Worm (Caenorhabditis elegans) whole organism, L4 larva: ENCODE measurements around the gene T14G8.4.

ENCODE experiments used
- F10B5.3 ChIP-seq: sonication (generic microtip); optimal IDR thresholded peaks from 2 replicates; lab custom pipeline; 2016; ENCODE audit warnings: mild to moderate bottlenecking, missing genetic modification characterization, missing compliant biosample characterization
- T26A8.4 ChIP-seq: fragments of 200-800 bp; sonication (Bioruptor generic); IDR thresholded peaks from 2 replicates; pipeline ENCODE4 v1.3.6; 2022; ENCODE audit warnings: missing genetic modification characterization, missing compliant biosample characterization
- Y5F2A.4 ChIP-seq: fragments of 200-800 bp; sonication (Bioruptor generic); optimal IDR thresholded peaks from 2 replicates; lab custom pipeline; 2018; ENCODE audit warnings: mild to moderate bottlenecking, missing genetic modification characterization, missing compliant biosample characterization
- ZK337.2 ChIP-seq: fragments of 200-800 bp; sonication (Bioruptor generic); IDR thresholded peaks from 2 replicates; pipeline ENCODE4 v1.3.6; 2022; ENCODE audit warnings: missing genetic modification reagents, missing genetic modification characterization, missing compliant biosample characterization
- ZK546.5 ChIP-seq, 2 experiments: sonication (generic microtip); optimal IDR thresholded peaks; 2 replicates each; lab custom pipeline; 2017; ENCODE audit warnings: missing biosample characterization in 2 of 2, missing genetic modification characterization in 2 of 2
- aha-1 ChIP-seq: fragments of 150-350 bp; peaks from one replicate; lab custom pipeline; 2014; ENCODE audit warnings: missing biosample characterization, missing genetic modification characterization
- ama-1 ChIP-seq: fragments of 150-350 bp; optimal IDR thresholded peaks from 2 replicates; lab custom pipeline; 2014; ENCODE audit warnings: inconsistent platforms, mixed read lengths
- arid-1 ChIP-seq: fragments of 200-800 bp; sonication (Bioruptor generic); conservative IDR thresholded peaks from 2 replicates; pipeline ENCODE4 v1.3.6; 2022; ENCODE audit warnings: missing genetic modification reagents, missing genetic modification characterization, missing compliant biosample characterization
- attf-4 ChIP-seq: sonication (generic microtip); optimal IDR thresholded peaks from 3 replicates; lab custom pipeline; 2017; ENCODE audit warnings: missing biosample characterization, missing genetic modification characterization
- ceh-20 ChIP-seq: fragments of 200-800 bp; sonication (Bioruptor generic); IDR thresholded peaks from 2 replicates; pipeline ENCODE4 v1.3.6; 2022; ENCODE audit warnings: missing genetic modification reagents, missing genetic modification characterization, missing compliant biosample characterization
- ces-1 ChIP-seq: fragments of 150-350 bp; sonication (generic microtip); optimal IDR thresholded peaks from 4 replicates; lab custom pipeline; 2014; ENCODE audit warnings: missing biosample characterization, missing genetic modification reagents, missing genetic modification characterization
- daf-12 ChIP-seq: fragments of 150-350 bp; optimal IDR thresholded peaks from 2 replicates; lab custom pipeline; 2014; ENCODE audit warnings: missing biosample characterization, missing genetic modification reagents, missing genetic modification characterization
- daf-16 ChIP-seq, 3 experiments: sonication (generic microtip); optimal IDR thresholded peaks; 2 replicates each; lab custom pipeline; 2016 to 2017; ENCODE audit warnings: missing genetic modification characterization in 3 of 3, missing genetic modification reagents in 3 of 3, mild to moderate bottlenecking in 2 of 3, missing compliant biosample characterization in 2 of 3, missing biosample characterization in 1 of 3, moderate library complexity in 1 of 3
- dpl-1 ChIP-seq: fragments of 150-350 bp; optimal IDR thresholded peaks from 2 replicates; lab custom pipeline; 2014; ENCODE audit warnings: missing biosample characterization, missing genetic modification reagents, missing genetic modification characterization
- duxl-1 ChIP-seq: sonication (generic microtip); optimal IDR thresholded peaks from 2 replicates; lab custom pipeline; 2016; ENCODE audit warnings: mild to moderate bottlenecking, missing genetic modification characterization, moderate library complexity, missing compliant biosample characterization; ENCODE audit not compliant: poor library complexity
- dve-1 ChIP-seq: sonication (generic microtip); optimal IDR thresholded peaks from 2 replicates; lab custom pipeline; 2017; ENCODE audit warnings: antibody characterized with exemption, mild to moderate bottlenecking, missing genetic modification characterization, missing compliant biosample characterization; ENCODE audit not compliant: insufficient read depth
- egl-43 ChIP-seq: fragments of 200-800 bp; sonication (Bioruptor generic); IDR thresholded peaks from 2 replicates; pipeline ENCODE4 v1.3.6; 2022; ENCODE audit warnings: missing genetic modification reagents, missing genetic modification characterization, missing compliant biosample characterization
- fkh-10 ChIP-seq: fragments of 150-350 bp; optimal IDR thresholded peaks from 2 replicates; lab custom pipeline; 2014; ENCODE audit warnings: missing biosample characterization, missing genetic modification reagents, missing genetic modification characterization
- fos-1 ChIP-seq: fragments of 150-350 bp; optimal IDR thresholded peaks from 2 replicates; lab custom pipeline; 2014; ENCODE audit warnings: missing biosample characterization, missing genetic modification characterization
- gei-8 ChIP-seq: fragments of 200-800 bp; sonication (Bioruptor generic); optimal IDR thresholded peaks from 2 replicates; lab custom pipeline; 2018; ENCODE audit warnings: mild to moderate bottlenecking, missing genetic modification characterization, missing compliant biosample characterization
- hif-1 ChIP-seq, 2 experiments: sonication (generic microtip); optimal IDR thresholded peaks; 2 replicates each; lab custom pipeline; 2016 to 2017; ENCODE audit warnings: missing compliant biosample characterization in 2 of 2, missing genetic modification characterization in 2 of 2, missing genetic modification reagents in 2 of 2, missing genotype in 2 of 2, mild to moderate bottlenecking in 1 of 2
- hlh-11 ChIP-seq: fragments of 200-800 bp; sonication (Bioruptor generic); optimal IDR thresholded peaks from 2 replicates; lab custom pipeline; 2018; ENCODE audit warnings: mild to moderate bottlenecking, missing genetic modification characterization, missing compliant biosample characterization
- hlh-30 ChIP-seq: sonication (generic microtip); optimal IDR thresholded peaks from 2 replicates; lab custom pipeline; 2017; ENCODE audit warnings: antibody characterized with exemption, mild to moderate bottlenecking, missing genetic modification characterization, missing compliant biosample characterization; ENCODE audit not compliant: insufficient read depth
- hmg-1.1 ChIP-seq: fragments of 200-800 bp; sonication (Bioruptor generic); IDR thresholded peaks from 2 replicates; pipeline ENCODE4 v1.3.6; 2022; ENCODE audit warnings: missing genetic modification reagents, missing genetic modification characterization, missing compliant biosample characterization
- lim-7 ChIP-seq: fragments of 200-800 bp; sonication (Bioruptor generic); IDR thresholded peaks from 2 replicates; pipeline ENCODE4 v1.3.6; 2022; ENCODE audit warnings: missing genetic modification characterization, missing compliant biosample characterization
- lin-15B ChIP-seq: fragments of 150-350 bp; sonication (generic microtip); optimal IDR thresholded peaks from 3 replicates; lab custom pipeline; 2014; ENCODE audit warnings: missing biosample characterization, missing genetic modification characterization
- lin-38 ChIP-seq: fragments of 200-800 bp; sonication (Bioruptor generic); IDR thresholded peaks from 2 replicates; pipeline ENCODE4 v1.3.6; 2022; ENCODE audit warnings: missing genetic modification reagents, missing genetic modification characterization, missing compliant biosample characterization
- lin-39 ChIP-seq: fragments of 150-350 bp; optimal IDR thresholded peaks from 2 replicates; lab custom pipeline; 2014; ENCODE audit warnings: missing biosample characterization, missing genetic modification reagents, missing genetic modification characterization
- lir-3 ChIP-seq: sonication (generic microtip); optimal IDR thresholded peaks from 2 replicates; lab custom pipeline; 2016; ENCODE audit warnings: mild to moderate bottlenecking, missing genetic modification characterization, missing compliant biosample characterization
- lsy-2 ChIP-seq, 2 experiments: fragments of 150-350 bp in 1 of 2; sonication (generic microtip) in 1 of 2; optimal IDR thresholded peaks; 2 replicates each; lab custom pipeline; 2014 to 2017; ENCODE audit warnings: missing biosample characterization in 2 of 2, missing genetic modification characterization in 2 of 2
- madf-5 ChIP-seq, 2 experiments: fragments of 200-800 bp; sonication (Bioruptor generic); IDR thresholded peaks; 2 replicates each; pipeline ENCODE4 v1.3.6; 2022; ENCODE audit warnings: missing compliant biosample characterization in 2 of 2, missing genetic modification characterization in 2 of 2
- mes-2 ChIP-seq: sonication (generic microtip); optimal IDR thresholded peaks from 2 replicates; lab custom pipeline; 2016; ENCODE audit warnings: missing genotype, mild to moderate bottlenecking, missing genetic modification characterization, missing compliant biosample characterization; ENCODE audit not compliant: poor library complexity, severe bottlenecking
- mxl-2 ChIP-seq: fragments of 200-800 bp; sonication (Bioruptor generic); conservative IDR thresholded peaks from 2 replicates; pipeline ENCODE4 v1.3.6; 2022; ENCODE audit warnings: missing genetic modification reagents, missing genetic modification characterization, missing compliant biosample characterization
- nhr-111 ChIP-seq: fragments of 200-800 bp; sonication (Bioruptor generic); optimal IDR thresholded peaks from 2 replicates; lab custom pipeline; 2018; ENCODE audit warnings: mild to moderate bottlenecking, missing genetic modification characterization, missing compliant biosample characterization
- nhr-237 ChIP-seq: sonication (generic microtip); optimal IDR thresholded peaks from 2 replicates; lab custom pipeline; 2017; ENCODE audit warnings: missing biosample characterization, missing genetic modification characterization
- nhr-25 ChIP-seq: sonication (generic microtip); optimal IDR thresholded peaks from 2 replicates; lab custom pipeline; 2017; ENCODE audit warnings: missing genetic modification characterization, mild to moderate bottlenecking, missing compliant biosample characterization, antibody characterized with exemption, moderate library complexity, borderline replicate concordance; ENCODE audit not compliant: insufficient read depth
- nhr-28 ChIP-seq: fragments of 150-350 bp; optimal IDR thresholded peaks from 2 replicates; lab custom pipeline; 2014; ENCODE audit warnings: missing biosample characterization, missing genetic modification characterization
- nhr-41 ChIP-seq: fragments of 200-800 bp; sonication (Bioruptor generic); IDR thresholded peaks from 2 replicates; pipeline ENCODE4 v1.3.6; 2022; ENCODE audit warnings: missing genetic modification reagents, missing genetic modification characterization, missing compliant biosample characterization
- nhr-48 ChIP-seq: sonication (generic microtip); optimal IDR thresholded peaks from 2 replicates; lab custom pipeline; 2016; ENCODE audit warnings: mild to moderate bottlenecking, missing genetic modification characterization, missing compliant biosample characterization
- nhr-77 ChIP-seq: fragments of 150-350 bp; optimal IDR thresholded peaks from 2 replicates; lab custom pipeline; 2014; ENCODE audit warnings: missing biosample characterization, missing genetic modification characterization
- pqm-1 ChIP-seq: sonication (generic microtip); optimal IDR thresholded peaks from 2 replicates; lab custom pipeline; 2017; ENCODE audit warnings: missing biosample characterization, missing genetic modification characterization
- sdz-12 ChIP-seq: fragments of 200-800 bp; sonication (Bioruptor generic); optimal IDR thresholded peaks from 2 replicates; lab custom pipeline; 2018; ENCODE audit warnings: mild to moderate bottlenecking, missing genetic modification characterization, missing compliant biosample characterization
- skn-1 ChIP-seq: fragments of 150-350 bp; optimal IDR thresholded peaks from 2 replicates; lab custom pipeline; 2014; ENCODE audit warnings: missing biosample characterization, missing genetic modification characterization
- spr-3 ChIP-seq: fragments of 200-800 bp; sonication (Bioruptor generic); optimal IDR thresholded peaks from 2 replicates; lab custom pipeline; 2018; ENCODE audit warnings: mild to moderate bottlenecking, missing genetic modification characterization, missing compliant biosample characterization
- tag-97 ChIP-seq: fragments of 200-800 bp; sonication (Bioruptor generic); IDR thresholded peaks from 2 replicates; pipeline ENCODE4 v1.3.6; 2022; ENCODE audit warnings: missing genetic modification characterization, missing compliant biosample characterization
- tra-1 ChIP-seq: fragments of 200-800 bp; sonication (Bioruptor generic); IDR thresholded peaks from 2 replicates; pipeline ENCODE4 v1.3.6; 2022; ENCODE audit warnings: missing genetic modification reagents, missing genetic modification characterization, missing compliant biosample characterization
- unc-62 ChIP-seq, 3 experiments: fragments of 150-350 bp in 1 of 3; sonication (generic microtip); optimal IDR thresholded peaks in 2 of 3; peaks in 1 of 3; 1 replicate in 1 of 3; 2 replicates in 2 of 3; lab custom pipeline; 2014 to 2017; ENCODE audit warnings: missing biosample characterization in 3 of 3, missing genetic modification characterization in 3 of 3, missing genetic modification reagents in 3 of 3, missing genotype in 1 of 3
- vab-7 ChIP-seq: fragments of 200-800 bp; sonication (Bioruptor generic); IDR thresholded peaks from 2 replicates; pipeline ENCODE4 v1.3.6; 2022; ENCODE audit warnings: missing genetic modification reagents, missing genetic modification characterization, missing compliant biosample characterization
- zfp-2 ChIP-seq: sonication (generic microtip); optimal IDR thresholded peaks from 2 replicates; lab custom pipeline; 2016; ENCODE audit warnings: mild to moderate bottlenecking, missing genetic modification characterization, missing compliant biosample characterization
- zip-11 ChIP-seq: fragments of 200-800 bp; sonication (Bioruptor generic); IDR thresholded peaks from 2 replicates; pipeline ENCODE4 v1.3.6; 2022; ENCODE audit warnings: missing genetic modification characterization, missing compliant biosample characterization
- zip-2 ChIP-seq: fragments of 150-350 bp; optimal IDR thresholded peaks from 2 replicates; lab custom pipeline; 2014; ENCODE audit warnings: missing biosample characterization, missing genetic modification characterization

T14G8.4 gene

DNA sequence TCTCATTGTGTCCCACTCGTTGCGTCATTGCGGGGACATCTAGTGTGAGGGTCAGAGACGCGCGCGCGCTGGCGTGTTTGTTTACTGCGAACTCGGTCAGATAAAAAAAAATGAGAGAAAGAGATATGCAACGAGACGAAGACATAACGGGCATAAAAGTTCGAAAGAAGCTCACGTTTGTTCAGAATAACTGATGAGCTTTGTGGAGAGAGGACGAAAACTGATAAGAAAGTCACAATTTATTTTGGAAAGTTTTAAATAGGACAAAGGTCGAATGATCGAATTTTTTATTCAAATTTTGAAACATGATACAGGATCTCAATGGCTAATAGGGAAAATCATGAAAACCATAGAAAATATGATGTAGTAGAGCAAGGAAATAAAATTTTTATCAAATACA lies 10.6 kb downstream of the T14G8.4 start:
- no peak for TF ChIP-seq zip-2
- TF ChIP-seq ama-1 (lab: Kevin White, UChicago) = no peak
- no peak for TF ChIP-seq nhr-41
- TF ChIP-seq mes-2 (tag; lab: Kevin White, UChicago) = peak; percentile 11
- no peak for TF ChIP-seq egl-43
- TF ChIP-seq zfp-2 (tag; lab: Kevin White, UChicago) = no peak
- TF ChIP-seq ceh-20 (GFP tag; lab: Robert Waterston, UW) = no peak
- no peak for TF ChIP-seq nhr-77
- no peak for TF ChIP-seq zip-11 (GFP tag; lab: Robert Waterston, UW)
- TF ChIP-seq arid-1 = no peak
- no peak for TF ChIP-seq duxl-1
- TF ChIP-seq F10B5.3 (tag; lab: Kevin White, UChicago) = no peak
- peak; percentile 4 for TF ChIP-seq nhr-48
- TF ChIP-seq hlh-30 (tag; lab: Kevin White, UChicago) = peak; percentile 48
- TF ChIP-seq lin-39 = no peak
- peak; percentile 86 for TF ChIP-seq aha-1
- TF ChIP-seq hif-1 (tag; optimal IDR thresholded peaks at IDR 0.05; lab: Kevin White, UChicago) = no peak
- peak in 1 of 2 experiments; percentile 62 for TF ChIP-seq unc-62 (GFP tag; optimal IDR thresholded peaks at IDR 0.05 in 1 of 2; lab: Kevin White, UChicago)
- no peak for TF ChIP-seq unc-62 (tag; optimal IDR thresholded peaks at IDR 0.05; lab: Kevin White, UChicago)
- no peak for TF ChIP-seq mxl-2 (GFP tag; lab: Robert Waterston, UW)
- TF ChIP-seq dve-1 (tag; lab: Kevin White, UChicago) = peak; percentile 58
- TF ChIP-seq daf-16 (GFP tag; optimal IDR thresholded peaks at IDR 0.05; lab: Kevin White, UChicago) = no peak
- peak; percentile 78 for TF ChIP-seq daf-16 (tag; optimal IDR thresholded peaks at IDR 0.05; lab: Kevin White, UChicago)
- no peak for TF ChIP-seq daf-12 (tag; lab: Kevin White, UChicago)
- no peak for TF ChIP-seq ces-1
- TF ChIP-seq fkh-10 (GFP tag; lab: Kevin White, UChicago) = no peak
- no peak for TF ChIP-seq lin-15B (tag; lab: Kevin White, UChicago)
- TF ChIP-seq Y5F2A.4 (GFP tag; lab: Kevin White, UChicago) = no peak
- peak; percentile 7 for TF ChIP-seq pqm-1
- TF ChIP-seq madf-5 (GFP tag; IDR thresholded peaks at IDR 0.05; lab: Robert Waterston, UW) = no peak
- TF ChIP-seq lin-38 = no peak
- no peak for TF ChIP-seq gei-8 (GFP tag; lab: Kevin White, UChicago)
- TF ChIP-seq nhr-25 (tag; lab: Kevin White, UChicago) = no peak
- TF ChIP-seq nhr-28 = no peak
- TF ChIP-seq ZK337.2 (GFP tag; lab: Robert Waterston, UW) = no peak
- peak; percentile 53 for TF ChIP-seq hlh-11 (tag; lab: Kevin White, UChicago)
- no peak for TF ChIP-seq spr-3
- TF ChIP-seq skn-1 (tag; lab: Kevin White, UChicago) = no peak
- no peak for TF ChIP-seq sdz-12
- peak in 1 of 2 experiments; percentile 23 for TF ChIP-seq lsy-2 (tag; optimal IDR thresholded peaks at IDR 0.05; lab: Kevin White, UChicago)
- no peak for TF ChIP-seq tra-1
- no peak for TF ChIP-seq nhr-237 (tag; lab: Kevin White, UChicago)
- TF ChIP-seq attf-4 = no peak
- no peak for TF ChIP-seq lim-7 (GFP tag; lab: Robert Waterston, UW)
- no peak for TF ChIP-seq T26A8.4 (GFP tag; lab: Robert Waterston, UW)
- no peak for TF ChIP-seq tag-97 (GFP tag; lab: Robert Waterston, UW)
- no peak for TF ChIP-seq ZK546.5 (tag; optimal IDR thresholded peaks at IDR 0.05; lab: Kevin White, UChicago)
- TF ChIP-seq lir-3 (tag; lab: Kevin White, UChicago) = no peak
- no peak for TF ChIP-seq fos-1
- peak; percentile 9 for TF ChIP-seq dpl-1
- TF ChIP-seq nhr-111 (GFP tag; lab: Kevin White, UChicago) = no peak
- no peak for TF ChIP-seq vab-7 (GFP tag; lab: Robert Waterston, UW)
- TF ChIP-seq hmg-1.1 (GFP tag; lab: Robert Waterston, UW) = no peak
